Fruit fly (Drosophila melanogaster) whole organism, embryonic: ENCODE results near the gene cac.

Source experiments
- Ada2b ChIP-seq: fragments of 200-800 bp; sonication (Bioruptor generic); IDR thresholded peaks from 2 replicates; pipeline ENCODE4 v1.3.6; 2022; ENCODE audit warnings: missing biosample characterization, missing genetic modification characterization
- Aef1 ChIP-seq: fragments of 200-800 bp; sonication (Bioruptor generic); IDR thresholded peaks from 3 replicates; pipeline ENCODE4 v1.3.6; 2022; ENCODE audit warnings: missing biosample characterization, missing genetic modification characterization
- Asciz ChIP-seq: fragments of 200-800 bp; sonication (Bioruptor generic); optimal IDR thresholded peaks from 2 replicates; lab custom pipeline; 2017; ENCODE audit warnings: missing biosample characterization, mild to moderate bottlenecking, missing genetic modification characterization, missing genetic modification reagents
- Atf6 ChIP-seq: fragments of 200-800 bp; sonication (Bioruptor generic); IDR thresholded peaks from 2 replicates; pipeline ENCODE4 v1.3.6; 2022; ENCODE audit warnings: missing biosample characterization, missing genetic modification characterization
- Awh ChIP-seq: fragments of 200-800 bp; sonication (Bioruptor generic); IDR thresholded peaks from 2 replicates; pipeline ENCODE4, ENCODE4 v1.3.6; 2022; ENCODE audit warnings: missing biosample characterization, missing genetic modification characterization
- CG10462 ChIP-seq: fragments of 200-800 bp; sonication (Bioruptor generic); optimal IDR thresholded peaks from 2 replicates; lab custom pipeline; 2016; ENCODE audit warnings: missing biosample characterization, missing genetic modification characterization
- CG11247 ChIP-seq: fragments of 200-800 bp; sonication (Bioruptor generic); IDR thresholded peaks from 2 replicates; pipeline ENCODE4 v1.3.6; 2022; ENCODE audit warnings: missing biosample characterization, missing genetic modification characterization
- CG13296 ChIP-seq: fragments of 200-800 bp; sonication (Bioruptor generic); optimal IDR thresholded peaks from 3 replicates; lab custom pipeline; 2018; ENCODE audit warnings: missing biosample characterization, mild to moderate bottlenecking, missing genetic modification characterization
- CG14441 ChIP-seq: fragments of 200-800 bp; sonication (Bioruptor generic); IDR thresholded peaks from 2 replicates; pipeline ENCODE4 v1.3.6; 2022; ENCODE audit warnings: missing biosample characterization, missing genetic modification characterization
- CG17328 ChIP-seq: fragments of 200-800 bp; sonication (Bioruptor generic); IDR thresholded peaks from 2 replicates; pipeline ENCODE4 v1.3.6; 2022; ENCODE audit warnings: missing biosample characterization, missing genetic modification characterization
- CG1832 ChIP-seq: fragments of 200-800 bp; sonication (Bioruptor generic); optimal IDR thresholded peaks from 2 replicates; lab custom pipeline; 2017; ENCODE audit warnings: missing biosample characterization, mild to moderate bottlenecking, missing genetic modification characterization, inconsistent platforms
- CG2202 ChIP-seq: fragments of 200-800 bp; sonication (Bioruptor generic); optimal IDR thresholded peaks from 2 replicates; lab custom pipeline; 2018; ENCODE audit warnings: missing biosample characterization, mild to moderate bottlenecking, missing genetic modification characterization
- CG2889 ChIP-seq: fragments of 200-800 bp; sonication (Bioruptor generic); IDR thresholded peaks from 3 replicates; pipeline ENCODE4 v1.3.6; 2022; ENCODE audit warnings: missing biosample characterization, missing genetic modification characterization
- CG31224 ChIP-seq: fragments of 200-800 bp; sonication (Bioruptor generic); IDR thresholded peaks from 2 replicates; pipeline ENCODE4 v1.3.6; 2022; ENCODE audit warnings: missing biosample characterization, missing genetic modification characterization
- CG31388 ChIP-seq: fragments of 200-800 bp; sonication (Bioruptor generic); optimal IDR thresholded peaks from 2 replicates; lab custom pipeline; 2016; ENCODE audit warnings: missing biosample characterization, missing genetic modification characterization
- CG32532 ChIP-seq: fragments of 200-800 bp; sonication (Bioruptor generic); IDR thresholded peaks from 2 replicates; pipeline ENCODE4 v1.3.6; 2022; ENCODE audit warnings: missing biosample characterization, missing genetic modification characterization
- CG34422 ChIP-seq: fragments of 200-800 bp; sonication (Bioruptor generic); IDR thresholded peaks from 3 replicates; pipeline ENCODE4 v1.3.6; 2022; ENCODE audit warnings: missing biosample characterization, missing genetic modification characterization
- CG6272 ChIP-seq: fragments of 200-800 bp; sonication (Bioruptor generic); IDR thresholded peaks from 2 replicates; pipeline ENCODE4 v1.3.6; 2022; ENCODE audit warnings: missing biosample characterization, missing genetic modification characterization
- CG8388 ChIP-seq: fragments of 200-800 bp; sonication (Bioruptor generic); optimal IDR thresholded peaks from 2 replicates; lab custom pipeline; 2019; ENCODE audit warnings: missing biosample characterization, mild to moderate bottlenecking, missing genetic modification characterization, moderate library complexity
- CG8765 ChIP-seq: fragments of 200-800 bp; sonication (Bioruptor generic); IDR thresholded peaks from 2 replicates; pipeline ENCODE4 v1.3.6; 2022; ENCODE audit warnings: missing biosample characterization, missing genetic modification characterization
- CG9727 ChIP-seq: fragments of 200-800 bp; sonication (Bioruptor generic); optimal IDR thresholded peaks from 3 replicates; lab custom pipeline; 2017; ENCODE audit warnings: missing biosample characterization, mild to moderate bottlenecking, missing genetic modification characterization
- CG9817 ChIP-seq: fragments of 200-800 bp; sonication (Bioruptor generic); optimal IDR thresholded peaks from 2 replicates; lab custom pipeline; 2018; ENCODE audit warnings: missing biosample characterization, mild to moderate bottlenecking, missing genetic modification characterization, moderate library complexity
- Dip3 ChIP-seq: fragments of 200-800 bp; sonication (Bioruptor generic); optimal IDR thresholded peaks from 3 replicates; lab custom pipeline; 2016; ENCODE audit warnings: missing biosample characterization, missing genetic modification characterization
- Dp ChIP-seq: fragments of 200-800 bp; sonication (Bioruptor generic); optimal IDR thresholded peaks from 2 replicates; lab custom pipeline; 2018; ENCODE audit warnings: missing biosample characterization, mild to moderate bottlenecking, missing genetic modification characterization, moderate library complexity
- Fer3 ChIP-seq: fragments of 200-800 bp; sonication (Bioruptor generic); optimal IDR thresholded peaks from 2 replicates; lab custom pipeline; 2018; ENCODE audit warnings: missing biosample characterization, mild to moderate bottlenecking, missing genetic modification characterization, moderate library complexity
- Gug ChIP-seq: fragments of 200-800 bp; sonication (Bioruptor generic); IDR thresholded peaks from 4 replicates; pipeline ENCODE4 v1.3.6; 2022; ENCODE audit warnings: missing biosample characterization, missing genetic modification characterization
- H15 ChIP-seq: fragments of 200-800 bp; sonication (Bioruptor generic); IDR thresholded peaks from 3 replicates; pipeline ENCODE4 v1.3.6; 2022; ENCODE audit warnings: missing biosample characterization, missing genetic modification characterization
- HHEX ChIP-seq: fragments of 200-800 bp; sonication (Bioruptor generic); optimal IDR thresholded peaks from 3 replicates; lab custom pipeline; 2017; ENCODE audit warnings: missing biosample characterization, mild to moderate bottlenecking, missing genetic modification characterization, missing genetic modification reagents
- Hr51 ChIP-seq, 2 experiments: fragments of 200-800 bp; sonication (Bioruptor generic); optimal IDR thresholded peaks; 2 replicates in 1 of 2; 3 replicates in 1 of 2; lab custom pipeline; 2016 to 2018; ENCODE audit warnings: missing biosample characterization in 2 of 2, missing genetic modification characterization in 2 of 2, mild to moderate bottlenecking in 1 of 2, moderate library complexity in 1 of 2
- MTF-1 ChIP-seq: fragments of 200-800 bp; sonication (Bioruptor generic); optimal IDR thresholded peaks from 2 replicates; lab custom pipeline; 2018; ENCODE audit warnings: missing biosample characterization, mild to moderate bottlenecking, missing genetic modification characterization, borderline replicate concordance
- Oaz ChIP-seq: fragments of 200-800 bp; sonication (Bioruptor generic); IDR thresholded peaks from 2 replicates; pipeline ENCODE4 v1.3.6; 2022; ENCODE audit warnings: missing biosample characterization, missing genetic modification characterization
- Poxn ChIP-seq: fragments of 200-800 bp; sonication (Bioruptor generic); IDR thresholded peaks from 2 replicates; pipeline ENCODE4 v1.3.6; 2022; ENCODE audit warnings: missing biosample characterization, missing genetic modification characterization
- Sry-β ChIP-seq: fragments of 200-800 bp; sonication (Bioruptor generic); optimal IDR thresholded peaks from 2 replicates; lab custom pipeline; 2018; ENCODE audit warnings: missing biosample characterization, mild to moderate bottlenecking, missing genetic modification characterization, moderate library complexity
- Xbp1 ChIP-seq: fragments of 200-800 bp; sonication (Bioruptor generic); optimal IDR thresholded peaks from 3 replicates; lab custom pipeline; 2016; ENCODE audit warnings: missing biosample characterization, mild to moderate bottlenecking, missing genetic modification characterization
- cwo ChIP-seq: fragments of 200-800 bp; sonication (Bioruptor generic); optimal IDR thresholded peaks from 3 replicates; lab custom pipeline; 2017; ENCODE audit warnings: missing biosample characterization, missing genetic modification characterization, mild to moderate bottlenecking, moderate library complexity, missing genetic modification reagents
- dmrt99B ChIP-seq: fragments of 200-800 bp; sonication (Bioruptor generic); optimal IDR thresholded peaks from 2 replicates; lab custom pipeline; 2018; ENCODE audit warnings: missing biosample characterization, mild to moderate bottlenecking, missing genetic modification characterization, moderate library complexity
- fd3F ChIP-seq: fragments of 200-800 bp; sonication (Bioruptor generic); optimal IDR thresholded peaks from 2 replicates; lab custom pipeline; 2018; ENCODE audit warnings: missing biosample characterization, mild to moderate bottlenecking, missing genetic modification characterization, moderate library complexity
- gro ChIP-seq: fragments of 200-800 bp; sonication (Bioruptor generic); optimal IDR thresholded peaks from 2 replicates; lab custom pipeline; 2016; ENCODE audit warnings: missing biosample characterization, missing genetic modification characterization
- kni ChIP-seq: fragments of 200-800 bp; sonication (Bioruptor generic); optimal IDR thresholded peaks from 3 replicates; lab custom pipeline; 2017; ENCODE audit warnings: mild to moderate bottlenecking, missing biosample characterization, missing genetic modification reagents, missing genetic modification characterization
- knrl ChIP-seq: fragments of 200-800 bp; sonication (Bioruptor generic); IDR thresholded peaks from 3 replicates; pipeline ENCODE4 v1.3.6; 2022; ENCODE audit warnings: missing biosample characterization, missing genetic modification characterization; ENCODE audit not compliant: partially characterized antibody
- lmd ChIP-seq: fragments of 200-800 bp; sonication (Bioruptor generic); IDR thresholded peaks from 2 replicates; pipeline ENCODE4 v1.3.6; 2022; ENCODE audit warnings: missing biosample characterization, missing genetic modification characterization
- pan ChIP-seq, 4 experiments: fragments of >200 bp in 3 of 4; fragments of 200-800 bp in 1 of 4; sonication (Bioruptor generic) in 1 of 4; optimal IDR thresholded peaks in 3 of 4; IDR thresholded peaks in 1 of 4; 2 replicates each; pipeline versions ENCODE4 v1.3.6 to Lab custom; 2017 to 2022; ENCODE audit warnings: missing biosample characterization in 2 of 4, missing genetic modification characterization in 2 of 4, mixed read lengths in 1 of 4
- ro ChIP-seq: fragments of 200-800 bp; sonication (Bioruptor generic); IDR thresholded peaks from 2 replicates; pipeline ENCODE4 v1.3.6; 2022; ENCODE audit warnings: missing biosample characterization, missing genetic modification characterization
- schlank ChIP-seq: fragments of 200-800 bp; sonication (Bioruptor generic); optimal IDR thresholded peaks from 2 replicates; lab custom pipeline; 2018; ENCODE audit warnings: missing biosample characterization, mild to moderate bottlenecking, missing genetic modification characterization
- slou ChIP-seq: fragments of 200-800 bp; sonication (Bioruptor generic); optimal IDR thresholded peaks from 3 replicates; lab custom pipeline; 2016; ENCODE audit warnings: missing biosample characterization, missing genetic modification characterization
- ssp ChIP-seq: fragments of 200-800 bp; sonication (Bioruptor generic); IDR thresholded peaks from 2 replicates; pipeline ENCODE4 v1.3.6; 2022; ENCODE audit warnings: missing biosample characterization, missing genetic modification characterization
- ttk ChIP-seq: fragments of 200-800 bp; sonication (Bioruptor generic); IDR thresholded peaks from 2 replicates; pipeline ENCODE4 v2.1.2; 2022; ENCODE audit warnings: missing biosample characterization, missing genetic modification characterization
- wdn ChIP-seq: fragments of 200-800 bp; sonication (Bioruptor generic); IDR thresholded peaks from 2 replicates; pipeline ENCODE4 v1.3.6; 2022; ENCODE audit warnings: missing biosample characterization, missing genetic modification characterization
- zfh1 ChIP-seq: fragments of 200-800 bp; sonication (Bioruptor generic); IDR thresholded peaks from 3 replicates; pipeline ENCODE4 v1.3.6; 2022; ENCODE audit warnings: missing biosample characterization, missing genetic modification characterization

Gene cac

DNA sequence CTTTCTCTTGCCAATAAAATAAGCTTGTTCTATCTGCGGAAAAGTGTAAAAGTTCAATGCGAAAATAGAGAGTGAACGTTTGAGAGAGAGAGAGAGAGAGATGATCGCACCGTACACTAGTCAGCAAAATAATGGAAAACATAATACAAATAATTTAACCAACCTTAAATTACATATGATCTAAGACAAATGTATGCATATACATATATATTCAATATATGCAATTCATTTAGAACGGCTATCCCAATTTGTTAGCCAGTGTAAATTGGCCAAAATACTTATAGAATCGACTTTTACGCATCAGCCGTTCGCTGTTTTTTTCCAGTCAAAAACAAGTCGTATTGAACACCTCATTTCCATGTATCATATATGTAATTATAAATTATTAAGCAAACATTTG is 59.7 kb downstream of the cac start (continued):
- TF ChIP-seq CG6272 (GFP tag; lab: Robert Waterston, UW) (0 out of 2 replicates have a peak, but pooled peaks have one; percentile 32), CG9727 (peak; percentile 3), ttk (GFP tag; lab: Robert Waterston, UW) (peak; percentile 75), Dp (GFP tag; lab: Kevin White, UChicago) (no peak), Dip3 (GFP tag; lab: Kevin White, UChicago) (no peak), CG14441 (GFP tag; lab: Robert Waterston, UW) (peak; percentile 69), Oaz (GFP tag; lab: Robert Waterston, UW) (peak; percentile 32; the same call in 1 of the 2 replicates), CG31224 (GFP tag; lab: Robert Waterston, UW) (peak; percentile 58), Awh (GFP tag; lab: Robert Waterston, UW) (peak; percentile 65; the same call in 1 of the 2 replicates), dmrt99B (tag; lab: Kevin White, UChicago) (peak; percentile 51), gro (GFP tag; lab: Kevin White, UChicago) (peak; percentile 8), ssp (0 out of 2 replicates have a peak, but pooled peaks have one; percentile 14), slou (GFP tag; lab: Kevin White, UChicago) (peak; percentile 13), wdn (0 out of 2 replicates have a peak, but pooled peaks have one; percentile 32), Fer3 (peak; percentile 59), pan (optimal IDR thresholded peaks at IDR 0.05; lab: Kevin White, UChicago) (no peak), pan (GFP tag; optimal IDR thresholded peaks at IDR 0.05 in 1 of 2, IDR thresholded peaks at IDR 0.05 in 1 of 2) (peak in 1 of 2 experiments; percentile 82), kni (GFP tag; lab: Kevin White, UChicago) (no peak), Poxn (GFP tag; lab: Robert Waterston, UW) (0 out of 2 replicates have a peak, but pooled peaks have one; percentile 37), Gug (GFP tag; lab: Robert Waterston, UW) (peak; percentile 28; the same call in 1 of the 4 replicates), CG10462 (GFP tag; lab: Kevin White, UChicago) (no peak), CG8388 (peak; percentile 6), CG9817 (tag; lab: Kevin White, UChicago) (peak; percentile 50), CG11247 (GFP tag; lab: Robert Waterston, UW) (peak; percentile 69; the same call in 1 of the 2 replicates), CG32532 (peak; percentile 88), CG31388 (GFP tag; lab: Kevin White, UChicago) (peak; percentile 20), Hr51 (GFP tag; optimal IDR thresholded peaks at IDR 0.05; lab: Kevin White, UChicago) (peak in 1 of 2 experiments; percentile 48), fd3F (GFP tag; lab: Kevin White, UChicago) (peak; percentile 14), schlank (tag; lab: Kevin White, UChicago) (peak; percentile 11), lmd (peak; percentile 68; the same call in 1 of the 2 replicates), Xbp1 (peak; percentile 35), knrl (GFP tag; lab: Robert Waterston, UW) (no peak), CG1832 (GFP tag; lab: Kevin White, UChicago) (no peak), CG13296 (GFP tag; lab: Kevin White, UChicago) (peak; percentile 41), MTF-1 (GFP tag; lab: Kevin White, UChicago) (no peak), Asciz (GFP tag; lab: Kevin White, UChicago) (peak; percentile 8), CG2202 (tag; lab: Kevin White, UChicago) (no peak), cwo (GFP tag; lab: Kevin White, UChicago) (peak; percentile 26), Atf6 (GFP tag; lab: Robert Waterston, UW) (peak; percentile 73), ro (GFP tag; lab: Robert Waterston, UW) (0 out of 2 replicates have a peak, but pooled peaks have one; percentile 33), CG2889 (GFP tag; lab: Robert Waterston, UW) (peak; percentile 75; the same call in 2 of the 3 replicates), H15 (GFP tag; lab: Robert Waterston, UW) (peak; percentile 61; the same call in 1 of the 3 replicates), Sry-β (GFP tag; lab: Kevin White, UChicago) (no peak), CG17328 (GFP tag; lab: Robert Waterston, UW) (peak; percentile 71; the same call in 1 of the 2 replicates), Ada2b (GFP tag; lab: Robert Waterston, UW) (peak; percentile 65), zfh1 (GFP tag; lab: Robert Waterston, UW) (peak; percentile 61; the same call in 1 of the 3 replicates), Aef1 (GFP tag; lab: Robert Waterston, UW) (peak; percentile 69), CG8765 (GFP tag; lab: Robert Waterston, UW) (peak; percentile 27; the same call in 1 of the 2 replicates), HHEX (GFP tag; lab: Kevin White, UChicago) (peak; percentile 13), CG34422 (GFP tag; lab: Robert Waterston, UW) (peak; percentile 65; the same call in 2 of the 3 replicates)
